Worm (Caenorhabditis elegans) whole organism, young adult: ENCODE data around the gene flh-2.

Experiments used
- F49E8.2 ChIP-seq: sonication (generic microtip); optimal IDR thresholded peaks from 3 replicates; lab custom pipeline; 2017; ENCODE audit warnings: missing genetic modification characterization, mild to moderate bottlenecking, missing compliant biosample characterization, antibody characterized with exemption, moderate library complexity; ENCODE audit not compliant: insufficient read depth
- F52B5.7 ChIP-seq: sonication (generic microtip); optimal IDR thresholded peaks from 2 replicates; lab custom pipeline; 2016; ENCODE audit warnings: mild to moderate bottlenecking, missing genetic modification characterization, missing compliant biosample characterization
- ceh-27 ChIP-seq: fragments of 200-800 bp; sonication (Bioruptor generic); optimal IDR thresholded peaks from 2 replicates; lab custom pipeline; 2018; ENCODE audit warnings: mild to moderate bottlenecking, missing genetic modification characterization, moderate library complexity, missing compliant biosample characterization

- no peak for TF ChIP-seq ceh-27 (GFP tag; lab: Kevin White, UChicago)
- TF ChIP-seq F52B5.7 = no peak
- no peak for TF ChIP-seq F49E8.2 (tag; lab: Kevin White, UChicago)
These were observed 4.6 kb downstream of the flh-2 start, which contains the start of gene C26E6.1 for ce11 chrIII:4956566-4956965.
